Worm (Caenorhabditis elegans): ENCODE data around the gene kin-21.

The kin-21 gene

ce11 chrIV:9824480-9824879 is 8.2 kb upstream of the kin-21 start, which contains the start of gene catp-6:
TSS of gene catp-6 (minus strand) at chrIV:9824580.
- no peak for TF ChIP-seq efl-1 (optimal IDR thresholded peaks at IDR 0.05)
- peak in 1 of 2 experiments; percentile 89 for TF ChIP-seq efl-1 (GFP tag; optimal IDR thresholded peaks at IDR 0.05 in 1 of 2)
- TF ChIP-seq unc-62 (GFP tag; optimal IDR thresholded peaks at IDR 0.05), result no peak

ce11 chrIV:9825196-9825744 is 7.4 kb upstream of the kin-21 start, which contains the start of gene mtr-4:
TSS of gene mtr-4 (plus strand) at chrIV:9825694.
- TF ChIP-seq snpc-4 (tag; optimal IDR thresholded peaks at IDR 0.05) (no peak), snu-23 (GFP tag; optimal IDR thresholded peaks at IDR 0.05) (no peak), lin-35 (GFP tag; optimal IDR thresholded peaks at IDR 0.05) (peak; percentile 40 to 63), vab-15 (tag; optimal IDR thresholded peaks at IDR 0.05) (no peak), xbp-1 (tag; optimal IDR thresholded peaks at IDR 0.05) (peak; percentile 9), pqm-1 (tag; optimal IDR thresholded peaks at IDR 0.05) (no peak), sox-4 (tag; optimal IDR thresholded peaks at IDR 0.05) (no peak), fkh-10 (GFP tag; optimal IDR thresholded peaks at IDR 0.05) (no peak), jun-1 (tag; optimal IDR thresholded peaks at IDR 0.05) (no peak), mab-9 (GFP tag; IDR thresholded peaks at IDR 0.05) (no peak), ztf-4 (tag; optimal IDR thresholded peaks at IDR 0.05) (no peak), elt-3 (tag; optimal IDR thresholded peaks at IDR 0.05) (no peak), irx-1 (tag; optimal IDR thresholded peaks at IDR 0.05) (no peak), efl-1 (optimal IDR thresholded peaks at IDR 0.05) (peak; percentile 32 to 69), efl-1 (GFP tag; optimal IDR thresholded peaks at IDR 0.05 in 1 of 2) (peak; percentile 73 to 95), mdl-1 (tag; optimal IDR thresholded peaks at IDR 0.05) (no peak), nhr-20 (tag; optimal IDR thresholded peaks at IDR 0.05) (no peak), C04F5.9 (tag; optimal IDR thresholded peaks at IDR 0.05) (no peak), nhr-71 (tag; optimal IDR thresholded peaks at IDR 0.05) (peak; percentile 55), tbx-2 (tag; optimal IDR thresholded peaks at IDR 0.05) (peak; percentile 2), efl-3 (GFP tag; optimal IDR thresholded peaks at IDR 0.05) (no peak), nhr-85 (tag) (no peak), nhr-76 (tag; optimal IDR thresholded peaks at IDR 0.05) (no peak), ceh-82 (tag; optimal IDR thresholded peaks at IDR 0.05) (no peak), unc-130 (tag; optimal IDR thresholded peaks at IDR 0.05) (peak; percentile 6), ceh-8 (GFP tag; optimal IDR thresholded peaks at IDR 0.05) (no peak), blmp-1 (tag; optimal IDR thresholded peaks at IDR 0.05) (no peak), nhr-47 (tag; optimal IDR thresholded peaks at IDR 0.05) (no peak), lsy-2 (tag; optimal IDR thresholded peaks at IDR 0.05) (peak in 1 of 2 experiments; percentile 53), C34B4.2 (tag; optimal IDR thresholded peaks at IDR 0.05) (no peak), ceh-90 (tag; optimal IDR thresholded peaks at IDR 0.05) (no peak), ama-1 (optimal IDR thresholded peaks at IDR 0.05) (no peak), skn-1 (tag; optimal IDR thresholded peaks at IDR 0.05) (no peak), isw-1 (GFP tag; IDR thresholded peaks at IDR 0.05) (no peak; the same call in 1 of the 2 replicates), ets-5 (GFP tag; IDR thresholded peaks at IDR 0.05) (no peak), lin-39 (tag; optimal IDR thresholded peaks at IDR 0.05) (no peak), ceh-63 (GFP tag; optimal IDR thresholded peaks at IDR 0.05) (no peak), lir-3 (tag; optimal IDR thresholded peaks at IDR 0.05; ENCODE audit: poor library complexity) (no peak), ces-1 (GFP tag; optimal IDR thresholded peaks at IDR 0.05) (no peak), elt-2 (tag; optimal IDR thresholded peaks at IDR 0.05) (peak; percentile 57), dpl-1 (GFP tag; optimal IDR thresholded peaks at IDR 0.05) (peak; percentile 33 to 73 (median 59)), C16A3.4 (tag; optimal IDR thresholded peaks at IDR 0.05) (no peak), nhr-77 (tag; optimal IDR thresholded peaks at IDR 0.05) (no peak), nhr-84 (tag; optimal IDR thresholded peaks at IDR 0.05) (no peak), zip-4 (GFP tag; optimal IDR thresholded peaks at IDR 0.05) (no peak), lin-15B (tag; optimal IDR thresholded peaks at IDR 0.05) (peak; percentile 21), tlp-1 (tag; optimal IDR thresholded peaks at IDR 0.05) (no peak), zag-1 (tag; optimal IDR thresholded peaks at IDR 0.05) (no peak), unc-30 (tag; optimal IDR thresholded peaks at IDR 0.05) (no peak), fkh-8 (tag; optimal IDR thresholded peaks at IDR 0.05) (peak; percentile 8), swsn-7 (tag; optimal IDR thresholded peaks at IDR 0.05) (peak; percentile 25)

All from whole organism, L1 larva.